Worm (Caenorhabditis elegans): ENCODE data around the gene nhr-9.

nhr-9 gene

ce11 chrIII:7141285-7141715 is 46.0 kb downstream of the nhr-9 start (continued):
- TF ChIP-seq B0019.2 (GFP tag; conservative IDR thresholded peaks at IDR 0.05) (no peak), C17E4.6 (GFP tag; IDR thresholded peaks at IDR 0.05) (peak; percentile 51; the same call in 1 of the 2 replicates), let-607 (tag; optimal IDR thresholded peaks at IDR 0.05) (peak in 1 of 2 experiments; percentile 30), nhr-179 (tag; optimal IDR thresholded peaks at IDR 0.05) (no peak), F49E8.2 (tag; optimal IDR thresholded peaks at IDR 0.05; ENCODE audit: insufficient read depth) (peak; percentile 85), let-526 (GFP tag; IDR thresholded peaks at IDR 0.05) (no peak), xnd-1 (tag; optimal IDR thresholded peaks at IDR 0.05) (peak; percentile 22), rcor-1 (GFP tag; IDR thresholded peaks at IDR 0.05) (peak; percentile 86), rec-8 (tag; optimal IDR thresholded peaks at IDR 0.05) (no peak), aptf-2 (GFP tag; conservative IDR thresholded peaks at IDR 0.05) (peak; percentile 29; the same call in 1 of the 2 replicates), cebp-2 (GFP tag; IDR thresholded peaks at IDR 0.05) (no peak), efl-1 (GFP tag; optimal IDR thresholded peaks at IDR 0.05) (no peak), somi-1 (GFP tag; optimal IDR thresholded peaks at IDR 0.05) (no peak), mxl-1 (tag; optimal IDR thresholded peaks at IDR 0.05) (peak; percentile 6), Y95B8A.8 (GFP tag; IDR thresholded peaks at IDR 0.05) (0 out of 2 replicates have a peak, but pooled peaks have one; percentile 49), ceh-40 (GFP tag; IDR thresholded peaks at IDR 0.05) (no peak), sea-2 (GFP tag; IDR thresholded peaks at IDR 0.05) (no peak), T07F8.4 (tag; optimal IDR thresholded peaks at IDR 0.05) (no peak), nhr-120 (GFP tag; IDR thresholded peaks at IDR 0.05) (no peak), F10E7.11 (tag; optimal IDR thresholded peaks at IDR 0.05) (no peak), attf-3 (GFP tag; conservative IDR thresholded peaks at IDR 0.05) (peak; percentile 61; the same call in 1 of the 2 replicates), mes-4 (tag; optimal IDR thresholded peaks at IDR 0.05) (peak; percentile 1), atf-7 (tag; optimal IDR thresholded peaks at IDR 0.05) (peak; percentile 63), ama-1 (optimal IDR thresholded peaks at IDR 0.05) (peak; percentile 82), ama-1 (GFP tag; optimal IDR thresholded peaks at IDR 0.05) (no peak), ceh-79 (tag; optimal IDR thresholded peaks at IDR 0.05) (peak; percentile 41), madf-6 (GFP tag; IDR thresholded peaks at IDR 0.05) (peak; percentile 88), gei-17 (GFP tag; optimal IDR thresholded peaks at IDR 0.05) (peak; percentile 49), tbx-9 (tag; optimal IDR thresholded peaks at IDR 0.05; ENCODE audit: borderline replicate concordance) (peak; percentile 11), lsl-1 (GFP tag; optimal IDR thresholded peaks at IDR 0.05) (peak; percentile 70), lin-26 (GFP tag; IDR thresholded peaks at IDR 0.05) (peak; percentile 67), egrh-3 (GFP tag; IDR thresholded peaks at IDR 0.05) (peak; percentile 38; the same call in 1 of the 2 replicates), die-1 (tag; optimal IDR thresholded peaks at IDR 0.05) (peak; percentile 43), ztf-6 (GFP tag; IDR thresholded peaks at IDR 0.05) (no peak), lsy-27 (tag; optimal IDR thresholded peaks at IDR 0.05; ENCODE audit: borderline replicate concordance, insufficient read depth) (peak; percentile 21), hlh-26 (GFP tag; conservative IDR thresholded peaks at IDR 0.05) (no peak), chd-7 (tag; optimal IDR thresholded peaks at IDR 0.05) (peak; percentile 40), rpc-1 (optimal IDR thresholded peaks at IDR 0.05) (no peak), rpc-1 (tag; optimal IDR thresholded peaks at IDR 0.05) (peak; percentile 9), ztf-26 (tag; optimal IDR thresholded peaks at IDR 0.05) (peak; percentile 1), F55B11.4 (tag; optimal IDR thresholded peaks at IDR 0.05; ENCODE audit: borderline replicate concordance, insufficient read depth) (no peak), madf-8 (GFP tag; conservative IDR thresholded peaks at IDR 0.05) (0 out of 2 replicates have a peak, but pooled peaks have one; percentile 16), pbrm-1 (GFP tag; IDR thresholded peaks at IDR 0.05) (peak; percentile 98), B0261.1 (tag; optimal IDR thresholded peaks at IDR 0.05) (peak; percentile 3), ceh-58 (GFP tag; IDR thresholded peaks at IDR 0.05) (no peak), F33H1.4 (GFP tag; IDR thresholded peaks at IDR 0.05) (peak; percentile 51; the same call in 1 of the 2 replicates), ceh-27 (GFP tag; optimal IDR thresholded peaks at IDR 0.05) (peak; percentile 17), dpl-1 (GFP tag; optimal IDR thresholded peaks at IDR 0.05) (no peak), hmg-20 (GFP tag; IDR thresholded peaks at IDR 0.05) (0 out of 2 replicates have a peak, but pooled peaks have one; percentile 31)
